Worm (Caenorhabditis elegans) whole organism, L2 larva: ENCODE data around the gene C46H3.2.

Source experiments
- gmeb-1 ChIP-seq: fragments of 150-350 bp; optimal IDR thresholded peaks from 2 replicates; lab custom pipeline; 2014; ENCODE audit warnings: missing biosample characterization, missing genetic modification characterization
- nhr-10 ChIP-seq: sonication (generic microtip); optimal IDR thresholded peaks from 2 replicates; lab custom pipeline; 2017; ENCODE audit warnings: missing biosample characterization, missing genetic modification characterization
- nhr-25 ChIP-seq: fragments of 150-350 bp; sonication (generic microtip); optimal IDR thresholded peaks from 3 replicates; lab custom pipeline; 2014; ENCODE audit warnings: missing biosample characterization, missing genetic modification characterization
- snpc-4 ChIP-seq: fragments of 150-350 bp; optimal IDR thresholded peaks from 2 replicates; lab custom pipeline; 2014; ENCODE audit warnings: missing biosample characterization, missing genetic modification characterization

- no peak for TF ChIP-seq nhr-10
- no peak for TF ChIP-seq nhr-25 (tag; lab: Kevin White, UChicago)
- no peak for TF ChIP-seq snpc-4 (tag; lab: Kevin White, UChicago)
- no peak for TF ChIP-seq gmeb-1 (tag; lab: Kevin White, UChicago)
Observed at ce11 chrX:1213136-1213535, 17.4 kb downstream of the C46H3.2 start.
